Worm (Caenorhabditis elegans) whole organism, young adult: ENCODE results near the gene K06A1.2.

Experiments
- F23B12.7 ChIP-seq: sonication (generic microtip); optimal IDR thresholded peaks from 2 replicates; lab custom pipeline; 2017; ENCODE audit warnings: missing genetic modification characterization, mild to moderate bottlenecking, missing compliant biosample characterization, antibody characterized with exemption, moderate library complexity; ENCODE audit not compliant: insufficient read depth
- K12H6.12 ChIP-seq: fragments of 200-800 bp; sonication (Bioruptor generic); optimal IDR thresholded peaks from 2 replicates; lab custom pipeline; 2018; ENCODE audit warnings: mild to moderate bottlenecking, missing genetic modification characterization, missing compliant biosample characterization
- T26A5.8 ChIP-seq: sonication (generic microtip); optimal IDR thresholded peaks from 2 replicates; lab custom pipeline; 2016; ENCODE audit warnings: missing genetic modification characterization, missing compliant biosample characterization
- ZK185.1 ChIP-seq: sonication (generic microtip); optimal IDR thresholded peaks from 2 replicates; lab custom pipeline; 2016; ENCODE audit warnings: mild to moderate bottlenecking, missing genetic modification characterization, missing compliant biosample characterization; ENCODE audit not compliant: poor library complexity, severe bottlenecking
- ceh-100 ChIP-seq: fragments of 200-800 bp; sonication (Bioruptor generic); IDR thresholded peaks from 2 replicates; pipeline ENCODE4 v1.3.6; 2022; ENCODE audit warnings: missing genetic modification reagents, missing genetic modification characterization, missing compliant biosample characterization
- ceh-91 ChIP-seq: fragments of 200-800 bp; sonication (Bioruptor generic); IDR thresholded peaks from 2 replicates; pipeline ENCODE4 v1.3.6; 2022; ENCODE audit warnings: missing genetic modification reagents, missing genetic modification characterization, missing compliant biosample characterization
- dpl-1 ChIP-seq: fragments of 150-350 bp; optimal IDR thresholded peaks from 2 replicates; lab custom pipeline; 2014; ENCODE audit warnings: missing biosample characterization, missing genetic modification reagents, missing genetic modification characterization
- let-607 ChIP-seq, 2 experiments: fragments of 200-800 bp in 1 of 2; sonication (Bioruptor generic) in 1 of 2; sonication (generic microtip) in 1 of 2; optimal IDR thresholded peaks; 2 replicates each; lab custom pipeline; 2016 to 2018; ENCODE audit warnings: mild to moderate bottlenecking in 2 of 2, missing compliant biosample characterization in 2 of 2, missing genetic modification characterization in 2 of 2, moderate library complexity in 2 of 2, missing genotype in 1 of 2
- lin-35 ChIP-seq, 3 experiments: fragments of 150-350 bp in 2 of 3; sonication (generic microtip) in 1 of 3; optimal IDR thresholded peaks; 2 replicates each; lab custom pipeline; 2014 to 2018; ENCODE audit warnings: missing biosample characterization in 3 of 3, missing genetic modification characterization in 3 of 3, missing genetic modification reagents in 3 of 3
- lsl-1 ChIP-seq: fragments of 200-800 bp; sonication (Bioruptor generic); optimal IDR thresholded peaks from 2 replicates; lab custom pipeline; 2018; ENCODE audit warnings: mild to moderate bottlenecking, missing genetic modification characterization, moderate library complexity, missing compliant biosample characterization
- rcor-1 ChIP-seq: fragments of 200-800 bp; sonication (Bioruptor generic); IDR thresholded peaks from 2 replicates; pipeline ENCODE4 v1.3.6; 2022; ENCODE audit warnings: missing genetic modification reagents, missing genetic modification characterization, missing compliant biosample characterization
- tlf-1 ChIP-seq: fragments of 200-800 bp; sonication (Bioruptor generic); optimal IDR thresholded peaks from 2 replicates; lab custom pipeline; 2018; ENCODE audit warnings: mild to moderate bottlenecking, missing genetic modification characterization, missing compliant biosample characterization
- ztf-22 ChIP-seq: fragments of 200-800 bp; sonication (Bioruptor generic); optimal IDR thresholded peaks from 2 replicates; lab custom pipeline; 2018; ENCODE audit warnings: mild to moderate bottlenecking, missing genetic modification characterization, moderate library complexity, missing compliant biosample characterization

DNA sequence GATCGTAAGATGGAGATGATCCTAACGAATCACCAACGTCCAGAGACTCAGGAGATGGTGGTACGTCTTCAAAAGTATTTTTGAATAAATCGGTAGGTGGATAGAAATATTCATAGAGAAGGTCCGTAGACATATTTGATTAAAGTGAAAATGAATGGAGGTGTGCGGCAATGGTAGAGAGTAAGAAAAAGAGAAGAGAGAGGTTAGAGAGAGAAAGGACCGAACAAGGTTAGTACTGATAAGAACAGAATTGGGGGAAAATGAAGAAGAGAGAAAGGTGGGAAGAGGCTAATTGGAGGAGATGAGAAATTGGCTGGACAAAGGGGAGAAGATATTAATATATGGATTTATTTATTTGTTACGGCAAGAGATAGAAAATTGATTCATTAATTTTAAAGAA lies 5.8 kb downstream of the K06A1.2 start, which contains the start of gene nhr-22:
- TF ChIP-seq let-607 (tag; optimal IDR thresholded peaks at IDR 0.05; lab: Kevin White, UChicago) (no peak), ceh-100 (GFP tag; lab: Robert Waterston, UW) (no peak), lsl-1 (GFP tag; lab: Kevin White, UChicago) (no peak), F23B12.7 (tag; lab: Kevin White, UChicago) (no peak), K12H6.12 (no peak), ztf-22 (no peak), rcor-1 (GFP tag; lab: Robert Waterston, UW) (no peak), tlf-1 (GFP tag; lab: Kevin White, UChicago) (no peak), ceh-91 (GFP tag; lab: Robert Waterston, UW) (no peak), ZK185.1 (tag; lab: Kevin White, UChicago) (no peak), lin-35 (GFP tag; optimal IDR thresholded peaks at IDR 0.05; lab: Kevin White, UChicago) (no peak), T26A5.8 (no peak), dpl-1 (GFP tag; lab: Kevin White, UChicago) (no peak)
